Fruit fly (Drosophila melanogaster): Measurements from ENCODE around the gene smog.

The smog gene

DNA sequence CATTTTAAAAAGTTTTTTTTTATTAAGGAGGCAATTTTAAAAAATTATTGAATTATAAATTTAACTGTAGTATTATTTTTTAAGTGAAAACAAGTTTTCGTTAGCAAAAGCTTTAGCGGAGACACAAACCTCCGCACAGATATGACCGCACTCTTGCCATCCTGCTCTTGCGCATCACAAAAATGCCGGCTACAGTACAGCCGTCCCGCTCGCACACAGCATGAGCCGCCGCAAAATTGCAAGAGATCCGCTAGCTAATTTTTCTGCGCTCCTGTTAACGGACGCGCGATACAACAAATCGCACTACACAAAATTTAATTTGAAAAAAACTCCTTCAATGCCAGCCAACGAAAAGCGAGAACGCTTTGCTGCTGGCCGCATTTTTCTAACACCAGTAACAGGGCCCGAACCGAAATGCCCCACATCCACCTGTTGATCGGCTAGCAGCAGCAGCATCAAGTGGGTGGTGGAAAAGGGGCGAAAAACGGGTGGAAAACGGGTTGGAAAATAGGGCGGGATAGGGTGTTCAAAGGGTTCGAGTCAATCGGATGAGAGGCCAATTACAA, 42.5 kb upstream of the smog start (continued):
- TF ChIP-seq insv (GFP tag; optimal IDR thresholded peaks at IDR 0.05): peak in 1 of 2 experiments; percentile 47
- TF ChIP-seq chm (GFP tag; IDR thresholded peaks at IDR 0.05): peak; percentile 71; the same call in 1 of the 2 replicates
- no peak for TF ChIP-seq Doc3 (GFP tag; IDR thresholded peaks at IDR 0.05; ENCODE audit: partially characterized antibody)
- TF ChIP-seq wek (GFP tag; optimal IDR thresholded peaks at IDR 0.05): no peak
- peak; percentile 48 for TF ChIP-seq Xrp1 (GFP tag; IDR thresholded peaks at IDR 0.05)
- peak; percentile 63 for TF ChIP-seq CG8924 (tag; optimal IDR thresholded peaks at IDR 0.05)
- peak; percentile 35 for TF ChIP-seq CG1602 (GFP tag; optimal IDR thresholded peaks at IDR 0.05)
- no peak for TF ChIP-seq CG10209 (GFP tag; optimal IDR thresholded peaks at IDR 0.05)
- no peak for TF ChIP-seq CG10565 (GFP tag; optimal IDR thresholded peaks at IDR 0.05)
- TF ChIP-seq CG14860 (GFP tag; IDR thresholded peaks at IDR 0.05; ENCODE audit: partially characterized antibody): peak; percentile 39; the same call in 1 of the 3 replicates
- no peak for TF ChIP-seq eve (GFP tag; optimal IDR thresholded peaks at IDR 0.05)
- no peak for TF ChIP-seq lov (optimal IDR thresholded peaks at IDR 0.05)
- TF ChIP-seq lov (GFP tag; IDR thresholded peaks at IDR 0.05): no peak
- no peak for TF ChIP-seq Mes4 (GFP tag; optimal IDR thresholded peaks at IDR 0.05)
- TF ChIP-seq CG31388 (GFP tag; optimal IDR thresholded peaks at IDR 0.05): no peak
- no peak for TF ChIP-seq CG3281 (GFP tag; optimal IDR thresholded peaks at IDR 0.05)
- no peak for TF ChIP-seq Sin3A (optimal IDR thresholded peaks at IDR 0.05)
- peak; percentile 2 for TF ChIP-seq nom (GFP tag; optimal IDR thresholded peaks at IDR 0.05)
- no peak for TF ChIP-seq TFAM (GFP tag; optimal IDR thresholded peaks at IDR 0.05)
- TF ChIP-seq fd64A (GFP tag; optimal IDR thresholded peaks at IDR 0.05): no peak
- no peak for TF ChIP-seq CG10959 (GFP tag; IDR thresholded peaks at IDR 0.05)
- TF ChIP-seq YL-1 (GFP tag; optimal IDR thresholded peaks at IDR 0.05): peak; percentile 59
- TF ChIP-seq CG7928 (GFP tag; optimal IDR thresholded peaks at IDR 0.05): no peak
- TF ChIP-seq CG9215 (GFP tag; IDR thresholded peaks at IDR 0.05): no peak
- no peak for TF ChIP-seq CG11695 (GFP tag; IDR thresholded peaks at IDR 0.05)
- peak; percentile 65 for TF ChIP-seq caup (GFP tag; optimal IDR thresholded peaks at IDR 0.05; ENCODE audit: severe bottlenecking)
- peak; percentile 57 for TF ChIP-seq grau (tag; optimal IDR thresholded peaks at IDR 0.05)
- TF ChIP-seq Pdp1 (GFP tag; optimal IDR thresholded peaks at IDR 0.05): peak in 1 of 2 experiments; percentile 33
- no peak for TF ChIP-seq tio (GFP tag; optimal IDR thresholded peaks at IDR 0.05)
- TF ChIP-seq CG1832 (GFP tag; optimal IDR thresholded peaks at IDR 0.05): peak; percentile 97
- TF ChIP-seq Atf-2 (GFP tag; optimal IDR thresholded peaks at IDR 0.05): no peak
- TF ChIP-seq CG43689 (GFP tag; IDR thresholded peaks at IDR 0.05): no peak
- TF ChIP-seq seq (GFP tag; IDR thresholded peaks at IDR 0.05): no peak
- no peak for TF ChIP-seq grn (GFP tag; optimal IDR thresholded peaks at IDR 0.05)
- TF ChIP-seq Lpt (GFP tag; optimal IDR thresholded peaks at IDR 0.05): no peak
- TF ChIP-seq en (GFP tag; optimal IDR thresholded peaks at IDR 0.05): no peak
- TF ChIP-seq danr (GFP tag; IDR thresholded peaks at IDR 0.05): no peak
- TF ChIP-seq CG17328 (GFP tag; IDR thresholded peaks at IDR 0.05): 0 out of 2 replicates have a peak, but pooled peaks have one; percentile 27
- 0 out of 2 replicates have a peak, but pooled peaks have one; percentile 25 for TF ChIP-seq Ptx1 (GFP tag; IDR thresholded peaks at IDR 0.05)
- no peak for TF ChIP-seq CG14965 (GFP tag; optimal IDR thresholded peaks at IDR 0.05; ENCODE audit: borderline replicate concordance)
- TF ChIP-seq sr (GFP tag; IDR thresholded peaks at IDR 0.05): no peak
- TF ChIP-seq CG31224 (GFP tag; IDR thresholded peaks at IDR 0.05): peak; percentile 99
- TF ChIP-seq ssp (GFP tag; IDR thresholded peaks at IDR 0.05): no peak
- no peak for TF ChIP-seq sima (GFP tag; optimal IDR thresholded peaks at IDR 0.05)
- no peak for TF ChIP-seq CG11723 (GFP tag; optimal IDR thresholded peaks at IDR 0.05)
- no peak for TF ChIP-seq CG9609 (GFP tag; optimal IDR thresholded peaks at IDR 0.05)
- TF ChIP-seq Aef1 (GFP tag; IDR thresholded peaks at IDR 0.05): peak; percentile 37; the same call in 1 of the 3 replicates
- no peak for TF ChIP-seq peb (GFP tag; IDR thresholded peaks at IDR 0.05)
- TF ChIP-seq H15 (GFP tag; IDR thresholded peaks at IDR 0.05): no peak
- TF ChIP-seq mld (GFP tag; IDR thresholded peaks at IDR 0.05; ENCODE audit: partially characterized antibody): peak; percentile 51; the same call in 1 of the 3 replicates
- TF ChIP-seq Oli (tag; optimal IDR thresholded peaks at IDR 0.05): peak; percentile 6
